Fruit fly (Drosophila melanogaster) whole organism, embryonic: Measurements from ENCODE around the gene CG5381.

Experiments
- ATbp ChIP-seq: fragments of 200-800 bp; sonication (Bioruptor generic); optimal IDR thresholded peaks from 2 replicates; lab custom pipeline; 2017; ENCODE audit warnings: missing biosample characterization, mild to moderate bottlenecking, missing genetic modification characterization, missing genetic modification reagents
- Ada2b ChIP-seq: fragments of 200-800 bp; sonication (Bioruptor generic); IDR thresholded peaks from 2 replicates; pipeline ENCODE4 v1.3.6; 2022; ENCODE audit warnings: missing biosample characterization, missing genetic modification characterization
- Atf-2 ChIP-seq: fragments of 200-800 bp; sonication (Bioruptor generic); optimal IDR thresholded peaks from 2 replicates; lab custom pipeline; 2016; ENCODE audit warnings: missing biosample characterization, missing genetic modification characterization
- CG11560 ChIP-seq: fragments of 200-800 bp; sonication (Bioruptor generic); IDR thresholded peaks from 3 replicates; pipeline ENCODE4 v1.3.6; 2022; ENCODE audit warnings: missing biosample characterization, missing genetic modification characterization
- CG11696 ChIP-seq: fragments of 200-800 bp; sonication (Bioruptor generic); IDR thresholded peaks from 2 replicates; pipeline ENCODE4 v1.3.6; 2022; ENCODE audit warnings: missing biosample characterization, missing genetic modification characterization
- CG1233 ChIP-seq: fragments of 200-800 bp; sonication (Bioruptor generic); optimal IDR thresholded peaks from 4 replicates; lab custom pipeline; 2018; ENCODE audit warnings: missing biosample characterization, mild to moderate bottlenecking, missing genetic modification characterization
- CG12391 ChIP-seq: fragments of 200-800 bp; sonication (Bioruptor generic); optimal IDR thresholded peaks from 3 replicates; lab custom pipeline; 2018; ENCODE audit warnings: missing biosample characterization, mild to moderate bottlenecking, missing genetic modification characterization, moderate library complexity
- CG12659 ChIP-seq: fragments of 200-800 bp; sonication (Bioruptor generic); optimal IDR thresholded peaks from 3 replicates; lab custom pipeline; 2017; ENCODE audit warnings: mild to moderate bottlenecking, missing biosample characterization, missing genetic modification reagents, missing genetic modification characterization
- CG1647 ChIP-seq: fragments of 200-800 bp; sonication (Bioruptor generic); optimal IDR thresholded peaks from 3 replicates; lab custom pipeline; 2016; ENCODE audit warnings: missing biosample characterization, missing genetic modification characterization
- CG17568 ChIP-seq: fragments of 200-800 bp; sonication (Bioruptor generic); optimal IDR thresholded peaks from 2 replicates; lab custom pipeline; 2018; ENCODE audit warnings: missing biosample characterization, mild to moderate bottlenecking, missing genetic modification characterization, moderate library complexity
- CG1792 ChIP-seq: fragments of 200-800 bp; sonication (Bioruptor generic); optimal IDR thresholded peaks from 2 replicates; lab custom pipeline; 2016; ENCODE audit warnings: missing biosample characterization, missing genetic modification characterization
- CG18764 ChIP-seq: fragments of 200-800 bp; sonication (Bioruptor generic); optimal IDR thresholded peaks from 3 replicates; lab custom pipeline; 2016; ENCODE audit warnings: missing biosample characterization, missing genetic modification characterization
- CG2129 ChIP-seq: fragments of 200-800 bp; sonication (Bioruptor generic); IDR thresholded peaks from 2 replicates; pipeline ENCODE4 v1.3.6; 2022; ENCODE audit warnings: missing biosample characterization, missing genetic modification characterization; ENCODE audit not compliant: partially characterized antibody
- CG3065 ChIP-seq: fragments of 200-800 bp; sonication (Bioruptor generic); optimal IDR thresholded peaks from 2 replicates; lab custom pipeline; 2016; ENCODE audit warnings: missing biosample characterization, missing genetic modification characterization
- CG4424 ChIP-seq: fragments of 200-800 bp; sonication (Bioruptor generic); optimal IDR thresholded peaks from 3 replicates; lab custom pipeline; 2016; ENCODE audit warnings: missing biosample characterization, missing genetic modification characterization
- CG5245 ChIP-seq: fragments of 200-800 bp; sonication (Bioruptor generic); optimal IDR thresholded peaks from 3 replicates; lab custom pipeline; 2016; ENCODE audit warnings: missing biosample characterization, missing genetic modification characterization
- CG6765 ChIP-seq: fragments of 200-800 bp; sonication (Bioruptor generic); optimal IDR thresholded peaks from 3 replicates; lab custom pipeline; 2017; ENCODE audit warnings: missing biosample characterization, mild to moderate bottlenecking, missing genetic modification characterization
- CG7357 ChIP-seq: fragments of 200-800 bp; sonication (Bioruptor generic); IDR thresholded peaks from 3 replicates; pipeline ENCODE4 v1.3.6; 2022; ENCODE audit warnings: missing biosample characterization, missing genetic modification characterization
- CG7745 ChIP-seq: fragments of 200-800 bp; sonication (Bioruptor generic); optimal IDR thresholded peaks from 2 replicates; lab custom pipeline; 2018; ENCODE audit warnings: missing biosample characterization, mild to moderate bottlenecking, missing genetic modification characterization, moderate library complexity
- CG8089 ChIP-seq: fragments of 200-800 bp; sonication (Bioruptor generic); optimal IDR thresholded peaks from 3 replicates; lab custom pipeline; 2016; ENCODE audit warnings: missing biosample characterization, missing genetic modification characterization
- CG9932 ChIP-seq: fragments of 200-800 bp; sonication (Bioruptor generic); IDR thresholded peaks from 2 replicates; pipeline ENCODE4 v1.3.6; 2022; ENCODE audit warnings: missing biosample characterization, missing genetic modification characterization
- CrebB ChIP-seq: fragments of 200-800 bp; sonication (Bioruptor generic); optimal IDR thresholded peaks from 3 replicates; lab custom pipeline; 2018; ENCODE audit warnings: missing biosample characterization, mild to moderate bottlenecking, missing genetic modification characterization
- Optix ChIP-seq: fragments of 200-800 bp; sonication (Bioruptor generic); IDR thresholded peaks from 3 replicates; pipeline ENCODE4 v1.3.6; 2022; ENCODE audit warnings: missing biosample characterization, missing genetic modification characterization
- Poxn ChIP-seq: fragments of 200-800 bp; sonication (Bioruptor generic); IDR thresholded peaks from 2 replicates; pipeline ENCODE4 v1.3.6; 2022; ENCODE audit warnings: missing biosample characterization, missing genetic modification characterization
- Stat92E ChIP-seq, 3 experiments: fragments of >200 bp in 2 of 3; fragments of 200-800 bp in 1 of 3; sonication (Bioruptor generic) in 1 of 3; optimal IDR thresholded peaks; 2 replicates each; lab custom pipeline; 2017 to 2019; ENCODE audit warnings: missing biosample characterization in 3 of 3, missing genetic modification characterization in 3 of 3, mild to moderate bottlenecking in 1 of 3, moderate library complexity in 1 of 3
- ato ChIP-seq: fragments of 200-800 bp; sonication (Bioruptor generic); IDR thresholded peaks from 2 replicates; pipeline ENCODE4 v1.3.6; 2022; ENCODE audit warnings: missing biosample characterization, missing genetic modification characterization; ENCODE audit not compliant: partially characterized antibody
- cad ChIP-seq: fragments of >200 bp; optimal IDR thresholded peaks from 2 replicates; lab custom pipeline; 2017; ENCODE audit warnings: missing biosample characterization, missing genetic modification characterization
- cato ChIP-seq: fragments of 200-800 bp; sonication (Bioruptor generic); optimal IDR thresholded peaks from 2 replicates; lab custom pipeline; 2016; ENCODE audit warnings: missing biosample characterization, missing genetic modification characterization, borderline replicate concordance
- chif ChIP-seq, 2 experiments: fragments of 200-800 bp; sonication (Bioruptor generic); optimal IDR thresholded peaks; 3 replicates each; lab custom pipeline; 2016; ENCODE audit warnings: missing biosample characterization in 2 of 2, missing genetic modification characterization in 2 of 2
- chn ChIP-seq: fragments of 200-800 bp; sonication (Bioruptor generic); optimal IDR thresholded peaks from 2 replicates; lab custom pipeline; 2016; ENCODE audit warnings: missing biosample characterization, missing genetic modification characterization
- crc ChIP-seq: fragments of 200-800 bp; sonication (Bioruptor generic); optimal IDR thresholded peaks from 2 replicates; lab custom pipeline; 2016; ENCODE audit warnings: missing biosample characterization, missing genetic modification characterization
- ems ChIP-seq: fragments of 200-800 bp; sonication (Bioruptor generic); optimal IDR thresholded peaks from 3 replicates; lab custom pipeline; 2016; ENCODE audit warnings: missing biosample characterization, missing genetic modification characterization
- exex ChIP-seq: fragments of 200-800 bp; sonication (Bioruptor generic); optimal IDR thresholded peaks from 4 replicates; lab custom pipeline; 2018; ENCODE audit warnings: missing biosample characterization, mild to moderate bottlenecking, missing genetic modification characterization, moderate library complexity
- fu2 ChIP-seq: fragments of 200-800 bp; sonication (Bioruptor generic); optimal IDR thresholded peaks from 2 replicates; lab custom pipeline; 2016; ENCODE audit warnings: missing biosample characterization, missing genetic modification characterization
- gro ChIP-seq: fragments of 200-800 bp; sonication (Bioruptor generic); optimal IDR thresholded peaks from 2 replicates; lab custom pipeline; 2016; ENCODE audit warnings: missing biosample characterization, missing genetic modification characterization
- gt ChIP-seq: fragments of 200-800 bp; sonication (Bioruptor generic); IDR thresholded peaks from 2 replicates; pipeline ENCODE4 v1.3.6; 2022; ENCODE audit warnings: missing biosample characterization, missing genetic modification characterization
- hkb ChIP-seq, 2 experiments: fragments of 200-800 bp in 1 of 2; fragments of >200 bp in 1 of 2; sonication (Bioruptor generic) in 1 of 2; IDR thresholded peaks in 1 of 2; optimal IDR thresholded peaks in 1 of 2; 2 replicates each; pipeline versions ENCODE4 v1.3.6 to Lab custom; 2017 to 2022; ENCODE audit warnings: missing biosample characterization in 1 of 2, missing genetic modification characterization in 1 of 2
- jumu ChIP-seq: fragments of 200-800 bp; sonication (Bioruptor generic); optimal IDR thresholded peaks from 3 replicates; lab custom pipeline; 2016; ENCODE audit warnings: missing biosample characterization, missing genetic modification characterization
- lab ChIP-seq: fragments of 200-800 bp; sonication (Bioruptor generic); optimal IDR thresholded peaks from 3 replicates; lab custom pipeline; 2017; ENCODE audit warnings: missing biosample characterization, missing genetic modification characterization, mild to moderate bottlenecking, moderate library complexity, missing genetic modification reagents
- otp ChIP-seq: fragments of 200-800 bp; sonication (Bioruptor generic); IDR thresholded peaks from 3 replicates; pipeline ENCODE4, ENCODE4 v1.3.6; 2022; ENCODE audit warnings: missing biosample characterization, missing genetic modification characterization
- pan ChIP-seq, 4 experiments: fragments of >200 bp in 3 of 4; fragments of 200-800 bp in 1 of 4; sonication (Bioruptor generic) in 1 of 4; optimal IDR thresholded peaks in 3 of 4; IDR thresholded peaks in 1 of 4; 2 replicates each; pipeline versions ENCODE4 v1.3.6 to Lab custom; 2017 to 2022; ENCODE audit warnings: missing biosample characterization in 2 of 4, missing genetic modification characterization in 2 of 4, mixed read lengths in 1 of 4
- row ChIP-seq: fragments of 200-800 bp; sonication (Bioruptor generic); IDR thresholded peaks from 3 replicates; pipeline ENCODE4 v1.3.6; 2022; ENCODE audit warnings: missing biosample characterization, missing genetic modification characterization
- slp2 ChIP-seq: fragments of 200-800 bp; sonication (Bioruptor generic); optimal IDR thresholded peaks from 2 replicates; lab custom pipeline; 2016; ENCODE audit warnings: missing biosample characterization, missing genetic modification characterization
- stc ChIP-seq: fragments of 200-800 bp; sonication (Bioruptor generic); IDR thresholded peaks from 2 replicates; pipeline ENCODE4 v1.3.6; 2022; ENCODE audit warnings: missing biosample characterization, missing genetic modification characterization
- ttk ChIP-seq: fragments of 200-800 bp; sonication (Bioruptor generic); IDR thresholded peaks from 2 replicates; pipeline ENCODE4 v2.1.2; 2022; ENCODE audit warnings: missing biosample characterization, missing genetic modification characterization
- unc-4 ChIP-seq: fragments of 200-800 bp; sonication (Bioruptor generic); IDR thresholded peaks from 2 replicates; pipeline ENCODE4 v1.3.6; 2022; ENCODE audit warnings: missing biosample characterization, missing genetic modification characterization; ENCODE audit not compliant: partially characterized antibody
- vfl ChIP-seq: fragments of 200-800 bp; sonication (Bioruptor generic); optimal IDR thresholded peaks from 2 replicates; lab custom pipeline; 2016; ENCODE audit warnings: missing biosample characterization, missing genetic modification characterization
- vvl ChIP-seq: fragments of 200-800 bp; sonication (Bioruptor generic); IDR thresholded peaks from 2 replicates; pipeline ENCODE4 v1.3.6; 2022; ENCODE audit warnings: missing biosample characterization, missing genetic modification characterization
- wek ChIP-seq: fragments of 200-800 bp; sonication (Bioruptor generic); optimal IDR thresholded peaks from 3 replicates; lab custom pipeline; 2018; ENCODE audit warnings: missing biosample characterization, mild to moderate bottlenecking, missing genetic modification characterization, moderate library complexity

CG5381 gene

dm6 chr2L:10292066-10292560 is 30.8 kb downstream of the CG5381 start, which contains the start of gene Ufd4 (continued):
- TF ChIP-seq Optix (GFP tag; lab: Robert Waterston, UW): no peak
- TF ChIP-seq CG3065 (GFP tag; lab: Kevin White, UChicago): no peak
- TF ChIP-seq CG8089 (GFP tag; lab: Kevin White, UChicago): peak; percentile 14
- TF ChIP-seq cato (GFP tag; lab: Kevin White, UChicago): no peak
- TF ChIP-seq row (GFP tag; lab: Robert Waterston, UW): peak; percentile 81
- TF ChIP-seq gt: no peak
- no peak; the same call in 1 of the 2 replicates for TF ChIP-seq unc-4
- peak; percentile 56 for TF ChIP-seq CG1647 (GFP tag; lab: Kevin White, UChicago)
- TF ChIP-seq CrebB (tag; lab: Kevin White, UChicago): peak; percentile 9
- TF ChIP-seq fu2 (GFP tag; lab: Kevin White, UChicago): peak; percentile 40
- TF ChIP-seq vfl (GFP tag; lab: Kevin White, UChicago): peak; percentile 46
- TF ChIP-seq CG11560 (tag; lab: Robert Waterston, UW): no peak
- TF ChIP-seq jumu (GFP tag; lab: Kevin White, UChicago): peak; percentile 36
- TF ChIP-seq CG1792: peak; percentile 20
- no peak; the same call in 1 of the 2 replicates for TF ChIP-seq ato (GFP tag; lab: Robert Waterston, UW)
- TF ChIP-seq chn: peak; percentile 72
- peak; percentile 65 for TF ChIP-seq Ada2b (GFP tag; lab: Robert Waterston, UW)
- TF ChIP-seq exex (tag; lab: Kevin White, UChicago): peak; percentile 53
- peak; percentile 88; the same call in 1 of the 2 replicates for TF ChIP-seq vvl (GFP tag; lab: Robert Waterston, UW)
- TF ChIP-seq ems (GFP tag; lab: Kevin White, UChicago): peak; percentile 64
- peak; percentile 79 for TF ChIP-seq CG12659 (GFP tag; lab: Kevin White, UChicago)
- TF ChIP-seq hkb (optimal IDR thresholded peaks at IDR 0.05; lab: Kevin White, UChicago): no peak
- TF ChIP-seq hkb (GFP tag; IDR thresholded peaks at IDR 0.05; lab: Robert Waterston, UW): peak; percentile 84
- no peak for TF ChIP-seq otp (GFP tag; lab: Robert Waterston, UW)
- peak; percentile 27 for TF ChIP-seq Atf-2
- peak; percentile 57 for TF ChIP-seq CG6765 (GFP tag; lab: Kevin White, UChicago)
- TF ChIP-seq cad (GFP tag; lab: Kevin White, UChicago): no peak
- no peak for TF ChIP-seq ATbp (GFP tag; lab: Kevin White, UChicago)
- TF ChIP-seq CG1233 (GFP tag; lab: Kevin White, UChicago): peak; percentile 46
- TF ChIP-seq CG18764 (GFP tag; lab: Kevin White, UChicago): peak; percentile 50
- peak in 1 of 3 experiments; percentile 69 for TF ChIP-seq Stat92E (GFP tag; optimal IDR thresholded peaks at IDR 0.05; lab: Kevin White, UChicago)
- no peak for TF ChIP-seq pan (optimal IDR thresholded peaks at IDR 0.05; lab: Kevin White, UChicago)
- no peak for TF ChIP-seq pan (GFP tag; optimal IDR thresholded peaks at IDR 0.05 in 1 of 2, IDR thresholded peaks at IDR 0.05 in 1 of 2)
- peak; percentile 37 for TF ChIP-seq CG5245
- no peak; the same call in 1 of the 2 replicates for TF ChIP-seq ttk (GFP tag; lab: Robert Waterston, UW)
- peak; percentile 80 for TF ChIP-seq stc
- no peak for TF ChIP-seq CG2129 (GFP tag; lab: Robert Waterston, UW)
- no peak for TF ChIP-seq lab (GFP tag; lab: Kevin White, UChicago)
- TF ChIP-seq CG7745 (tag; lab: Kevin White, UChicago): peak; percentile 7
- peak; percentile 16 to 49 for TF ChIP-seq chif (GFP tag; optimal IDR thresholded peaks at IDR 0.05; lab: Kevin White, UChicago)
- no peak for TF ChIP-seq CG9932
- TF ChIP-seq Poxn (GFP tag; lab: Robert Waterston, UW): no peak
- TF ChIP-seq wek: peak; percentile 98
- no peak for TF ChIP-seq CG17568 (GFP tag; lab: Kevin White, UChicago)
- peak; percentile 40; the same call in 1 of the 2 replicates for TF ChIP-seq CG11696 (GFP tag; lab: Robert Waterston, UW)
- peak; percentile 28 for TF ChIP-seq crc
- TF ChIP-seq CG12391 (tag; lab: Kevin White, UChicago): peak; percentile 82
- TF ChIP-seq gro: peak; percentile 75
- peak; percentile 45 for TF ChIP-seq slp2
- TF ChIP-seq CG4424 (GFP tag; lab: Kevin White, UChicago): peak; percentile 74
- no peak for TF ChIP-seq CG7357 (GFP tag; lab: Robert Waterston, UW)
